Worm (Caenorhabditis elegans): ENCODE data around the gene sox-4.

sox-4 gene

ce11 chrX:3455561-3455960 is 53.2 kb downstream of the sox-4 start:
- TF ChIP-seq zfh-2 (GFP tag; conservative IDR thresholded peaks at IDR 0.05) (peak; percentile 47; the same call in 1 of the 2 replicates), F57C9.4 (tag; optimal IDR thresholded peaks at IDR 0.05) (no peak)

Data from whole organism, young adult.